Worm (Caenorhabditis elegans) whole organism, midembryonic: Measurements from ENCODE around the gene swsn-4.

Source experiments
- T22C8.4 ChIP-seq: fragments of 200-800 bp; sonication (Bioruptor generic); IDR thresholded peaks from 2 replicates; pipeline ENCODE4 v1.3.6; 2022; ENCODE audit warnings: missing genetic modification characterization, missing compliant biosample characterization
- cog-1 ChIP-seq: sonication (generic microtip); optimal IDR thresholded peaks from 2 replicates; lab custom pipeline; 2016; ENCODE audit warnings: missing genetic modification characterization, missing compliant biosample characterization
- flt-1 ChIP-seq: fragments of 200-800 bp; sonication (Bioruptor generic); IDR thresholded peaks from 2 replicates; pipeline ENCODE4 v1.3.6; 2022; ENCODE audit warnings: missing genetic modification characterization, missing compliant biosample characterization
- med-1 ChIP-seq: sonication (generic microtip); optimal IDR thresholded peaks from 2 replicates; lab custom pipeline; 2017; ENCODE audit warnings: missing genetic modification characterization, mild to moderate bottlenecking, missing compliant biosample characterization, antibody characterized with exemption, missing genetic modification reagents; ENCODE audit not compliant: insufficient read depth
- ref-1 ChIP-seq: fragments of 200-800 bp; sonication (Bioruptor generic); conservative IDR thresholded peaks from 2 replicates; pipeline ENCODE4 v1.3.6; 2022; ENCODE audit warnings: missing genetic modification reagents, missing genetic modification characterization, missing compliant biosample characterization
- ztf-23 ChIP-seq: fragments of 200-800 bp; sonication (Bioruptor generic); IDR thresholded peaks from 2 replicates; pipeline ENCODE4 v1.3.6; 2022; ENCODE audit warnings: missing genetic modification reagents, missing genetic modification characterization, missing compliant biosample characterization

ce11 chrIV:11146962-11147470, 21.2 kb downstream of the swsn-4 start, which contains the start of gene pigq-1:
- no peak for TF ChIP-seq flt-1
- TF ChIP-seq ref-1 (GFP tag; lab: Robert Waterston, UW) = no peak
- no peak for TF ChIP-seq T22C8.4 (GFP tag; lab: Robert Waterston, UW)
- no peak for TF ChIP-seq med-1
- no peak for TF ChIP-seq cog-1 (tag; lab: Kevin White, UChicago)
- no peak for TF ChIP-seq ztf-23
